Worm (Caenorhabditis elegans): ENCODE measurements around the gene nspb-10.
A peak's percentile ranks its signal among the peaks of the same experiment; 100 is the strongest.

nspb-10 gene

ce11 chrII:14599284-14599862, 11.3 kb upstream of the nspb-10 start:
- TF ChIP-seq ztf-7 (tag; optimal IDR thresholded peaks at IDR 0.05) (no peak), F49E8.2 (tag; optimal IDR thresholded peaks at IDR 0.05; ENCODE audit: borderline replicate concordance) (no peak), ZK337.2 (GFP tag; IDR thresholded peaks at IDR 0.05) (no peak), aly-2 (tag; optimal IDR thresholded peaks at IDR 0.05) (no peak), nhr-102 (tag; optimal IDR thresholded peaks at IDR 0.05) (no peak), nhr-237 (tag; optimal IDR thresholded peaks at IDR 0.05) (no peak), nhr-41 (GFP tag; IDR thresholded peaks at IDR 0.05) (no peak), ces-1 (GFP tag; optimal IDR thresholded peaks at IDR 0.05) (no peak), F10B5.3 (tag; optimal IDR thresholded peaks at IDR 0.05) (no peak), hlh-30 (tag; optimal IDR thresholded peaks at IDR 0.05; ENCODE audit: insufficient read depth) (peak; percentile 12), madf-5 (GFP tag; IDR thresholded peaks at IDR 0.05) (no peak), lin-13 (GFP tag; optimal IDR thresholded peaks at IDR 0.05) (no peak), ama-1 (optimal IDR thresholded peaks at IDR 0.05) (no peak), php-3 (GFP tag; IDR thresholded peaks at IDR 0.05) (no peak), unc-62 (GFP tag; optimal IDR thresholded peaks at IDR 0.05 in 1 of 2) (no peak), unc-62 (tag; optimal IDR thresholded peaks at IDR 0.05) (no peak), zip-11 (GFP tag; IDR thresholded peaks at IDR 0.05) (no peak), snpc-4 (tag; optimal IDR thresholded peaks at IDR 0.05) (no peak), nhr-11 (tag; optimal IDR thresholded peaks at IDR 0.05) (no peak), pqm-1 (tag; optimal IDR thresholded peaks at IDR 0.05) (no peak), tra-1 (GFP tag; IDR thresholded peaks at IDR 0.05) (no peak), mdl-1 (tag; optimal IDR thresholded peaks at IDR 0.05) (no peak), mes-2 (tag; optimal IDR thresholded peaks at IDR 0.05; ENCODE audit: poor library complexity, severe bottlenecking) (no peak), zfp-3 (GFP tag; conservative IDR thresholded peaks at IDR 0.05) (no peak), dve-1 (tag; optimal IDR thresholded peaks at IDR 0.05; ENCODE audit: insufficient read depth) (peak; percentile 24), zag-1 (tag; optimal IDR thresholded peaks at IDR 0.05) (no peak), T20F7.1 (GFP tag; optimal IDR thresholded peaks at IDR 0.05) (no peak), lin-1 (GFP tag; IDR thresholded peaks at IDR 0.05) (no peak), ceh-82 (tag; optimal IDR thresholded peaks at IDR 0.05) (no peak), Y105C5A.15 (GFP tag; IDR thresholded peaks at IDR 0.05) (0 out of 2 replicates have a peak, but pooled peaks have one; percentile 58), pha-4 (GFP tag; IDR thresholded peaks at IDR 0.05) (no peak), pha-4 (tag; optimal IDR thresholded peaks at IDR 0.05) (no peak), spr-1 (tag; optimal IDR thresholded peaks at IDR 0.05) (no peak), mdt-29 (GFP tag; IDR thresholded peaks at IDR 0.05) (no peak), duxl-1 (tag; optimal IDR thresholded peaks at IDR 0.05; ENCODE audit: poor library complexity) (no peak), Y75B8A.6 (GFP tag; IDR thresholded peaks at IDR 0.05) (no peak), skn-1 (tag; optimal IDR thresholded peaks at IDR 0.05) (no peak), daf-16 (GFP tag; optimal IDR thresholded peaks at IDR 0.05) (no peak), daf-16 (tag; optimal IDR thresholded peaks at IDR 0.05) (peak; percentile 79), ctbp-1 (GFP tag; IDR thresholded peaks at IDR 0.05) (no peak), ZK546.5 (tag; optimal IDR thresholded peaks at IDR 0.05) (no peak), nhr-76 (tag; optimal IDR thresholded peaks at IDR 0.05) (no peak), mep-1 (tag; optimal IDR thresholded peaks at IDR 0.05) (no peak), R02D3.7 (tag; optimal IDR thresholded peaks at IDR 0.05) (no peak), sdz-12 (GFP tag; optimal IDR thresholded peaks at IDR 0.05) (no peak), nhr-111 (GFP tag; optimal IDR thresholded peaks at IDR 0.05) (no peak), nhr-28 (tag; optimal IDR thresholded peaks at IDR 0.05) (peak; percentile 43), aha-1 (tag) (peak; percentile 54), saeg-2 (GFP tag; IDR thresholded peaks at IDR 0.05) (no peak), fkh-10 (GFP tag; optimal IDR thresholded peaks at IDR 0.05) (no peak), zfp-2 (tag; optimal IDR thresholded peaks at IDR 0.05) (no peak), lim-7 (GFP tag; IDR thresholded peaks at IDR 0.05) (no peak), rbr-2 (tag; optimal IDR thresholded peaks at IDR 0.05) (no peak)
